Fruit fly (Drosophila melanogaster) whole organism, embryonic: Measurements from ENCODE around the gene ImpL1.

Experiments
- Ada2b ChIP-seq: fragments of 200-800 bp; sonication (Bioruptor generic); IDR thresholded peaks from 2 replicates; pipeline ENCODE4 v1.3.6; 2022; ENCODE audit warnings: missing biosample characterization, missing genetic modification characterization
- C15 ChIP-seq: fragments of 200-800 bp; sonication (Bioruptor generic); IDR thresholded peaks from 3 replicates; pipeline ENCODE4 v1.3.6; 2022; ENCODE audit warnings: missing biosample characterization, missing genetic modification characterization
- CG1024 ChIP-seq: fragments of 200-800 bp; sonication (Bioruptor generic); IDR thresholded peaks from 2 replicates; pipeline ENCODE4 v1.3.6; 2022; ENCODE audit warnings: missing biosample characterization, missing genetic modification characterization
- CG10274 ChIP-seq: fragments of 200-800 bp; sonication (Bioruptor generic); optimal IDR thresholded peaks from 3 replicates; lab custom pipeline; 2017; ENCODE audit warnings: missing biosample characterization, mild to moderate bottlenecking, missing genetic modification characterization
- CG11093 ChIP-seq: fragments of 200-800 bp; sonication (Bioruptor generic); IDR thresholded peaks from 3 replicates; pipeline ENCODE4 v1.3.6; 2022; ENCODE audit warnings: missing biosample characterization, missing genetic modification characterization
- CG11696 ChIP-seq: fragments of 200-800 bp; sonication (Bioruptor generic); IDR thresholded peaks from 2 replicates; pipeline ENCODE4 v1.3.6; 2022; ENCODE audit warnings: missing biosample characterization, missing genetic modification characterization
- CG13123 ChIP-seq: fragments of 200-800 bp; sonication (Bioruptor generic); optimal IDR thresholded peaks from 2 replicates; lab custom pipeline; 2016; ENCODE audit warnings: missing biosample characterization, missing genetic modification characterization
- CG13296 ChIP-seq: fragments of 200-800 bp; sonication (Bioruptor generic); optimal IDR thresholded peaks from 3 replicates; lab custom pipeline; 2018; ENCODE audit warnings: missing biosample characterization, mild to moderate bottlenecking, missing genetic modification characterization
- CG13424 ChIP-seq: fragments of 200-800 bp; sonication (Bioruptor generic); optimal IDR thresholded peaks from 2 replicates; lab custom pipeline; 2019; ENCODE audit warnings: missing biosample characterization, mild to moderate bottlenecking, missing genetic modification characterization, moderate library complexity
- CG14441 ChIP-seq: fragments of 200-800 bp; sonication (Bioruptor generic); IDR thresholded peaks from 2 replicates; pipeline ENCODE4 v1.3.6; 2022; ENCODE audit warnings: missing biosample characterization, missing genetic modification characterization
- CG15269 ChIP-seq: fragments of 200-800 bp; sonication (Bioruptor generic); optimal IDR thresholded peaks from 2 replicates; lab custom pipeline; 2018; ENCODE audit warnings: missing biosample characterization, mild to moderate bottlenecking, missing genetic modification characterization, moderate library complexity
- CG15514 ChIP-seq: fragments of 200-800 bp; sonication (Bioruptor generic); optimal IDR thresholded peaks from 3 replicates; lab custom pipeline; 2017; ENCODE audit warnings: missing biosample characterization, missing genetic modification characterization, mild to moderate bottlenecking, moderate library complexity, missing genetic modification reagents
- CG1602 ChIP-seq: fragments of 200-800 bp; sonication (Bioruptor generic); optimal IDR thresholded peaks from 3 replicates; lab custom pipeline; 2016; ENCODE audit warnings: missing biosample characterization, missing genetic modification characterization
- CG1647 ChIP-seq: fragments of 200-800 bp; sonication (Bioruptor generic); optimal IDR thresholded peaks from 3 replicates; lab custom pipeline; 2016; ENCODE audit warnings: missing biosample characterization, missing genetic modification characterization
- CG17361 ChIP-seq: fragments of 200-800 bp; sonication (Bioruptor generic); IDR thresholded peaks from 3 replicates; pipeline ENCODE4 v1.3.6; 2022; ENCODE audit warnings: missing biosample characterization, missing genetic modification characterization
- CG17612 ChIP-seq: fragments of 200-800 bp; sonication (Bioruptor generic); IDR thresholded peaks from 2 replicates; pipeline ENCODE4 v1.3.6; 2022; ENCODE audit warnings: missing biosample characterization, missing genetic modification characterization
- CG4360 ChIP-seq: fragments of 200-800 bp; sonication (Bioruptor generic); IDR thresholded peaks from 2 replicates; pipeline ENCODE4 v1.3.6; 2022; ENCODE audit warnings: missing biosample characterization, missing genetic modification characterization
- CG4854 ChIP-seq: fragments of 200-800 bp; sonication (Bioruptor generic); optimal IDR thresholded peaks from 2 replicates; lab custom pipeline; 2016; ENCODE audit warnings: missing biosample characterization, missing genetic modification characterization, inconsistent platforms
- CG6689 ChIP-seq: fragments of 200-800 bp; sonication (Bioruptor generic); IDR thresholded peaks from 2 replicates; pipeline ENCODE4 v1.3.6; 2022; ENCODE audit warnings: missing biosample characterization, missing genetic modification characterization
- CG8388 ChIP-seq: fragments of 200-800 bp; sonication (Bioruptor generic); optimal IDR thresholded peaks from 2 replicates; lab custom pipeline; 2019; ENCODE audit warnings: missing biosample characterization, mild to moderate bottlenecking, missing genetic modification characterization, moderate library complexity
- CG8924 ChIP-seq: fragments of 200-800 bp; optimal IDR thresholded peaks from 3 replicates; lab custom pipeline; 2019; ENCODE audit warnings: missing biosample characterization, mild to moderate bottlenecking, missing genetic modification characterization, moderate library complexity
- Dfd ChIP-seq, 2 experiments: fragments of >200 bp; optimal IDR thresholded peaks; 2 replicates each; lab custom pipeline; 2017; ENCODE audit warnings: missing biosample characterization in 2 of 2, missing genetic modification characterization in 2 of 2
- Dip3 ChIP-seq: fragments of 200-800 bp; sonication (Bioruptor generic); optimal IDR thresholded peaks from 3 replicates; lab custom pipeline; 2016; ENCODE audit warnings: missing biosample characterization, missing genetic modification characterization
- E2f1 ChIP-seq: fragments of 200-800 bp; sonication (Bioruptor generic); IDR thresholded peaks from 2 replicates; pipeline ENCODE4 v1.3.6; 2022; ENCODE audit warnings: missing biosample characterization, missing genetic modification characterization
- Elba2 ChIP-seq: fragments of 200-800 bp; sonication (Bioruptor generic); optimal IDR thresholded peaks from 3 replicates; lab custom pipeline; 2016; ENCODE audit warnings: missing biosample characterization, missing genetic modification characterization
- Gug ChIP-seq: fragments of 200-800 bp; sonication (Bioruptor generic); IDR thresholded peaks from 4 replicates; pipeline ENCODE4 v1.3.6; 2022; ENCODE audit warnings: missing biosample characterization, missing genetic modification characterization
- H15 ChIP-seq: fragments of 200-800 bp; sonication (Bioruptor generic); IDR thresholded peaks from 3 replicates; pipeline ENCODE4 v1.3.6; 2022; ENCODE audit warnings: missing biosample characterization, missing genetic modification characterization
- H2.0 ChIP-seq: fragments of 200-800 bp; sonication (Bioruptor generic); IDR thresholded peaks from 2 replicates; pipeline ENCODE4 v1.3.6; 2022; ENCODE audit warnings: missing biosample characterization, missing genetic modification characterization
- HLH4C ChIP-seq: fragments of 200-800 bp; sonication (Bioruptor generic); IDR thresholded peaks from 3 replicates; pipeline ENCODE4 v1.3.6; 2022; ENCODE audit warnings: missing biosample characterization, missing genetic modification characterization; ENCODE audit not compliant: partially characterized antibody
- HmgD ChIP-seq: fragments of 200-800 bp; sonication (Bioruptor generic); optimal IDR thresholded peaks from 3 replicates; lab custom pipeline; 2016; ENCODE audit warnings: missing biosample characterization, missing genetic modification characterization
- Hr51 ChIP-seq, 2 experiments: fragments of 200-800 bp; sonication (Bioruptor generic); optimal IDR thresholded peaks; 2 replicates in 1 of 2; 3 replicates in 1 of 2; lab custom pipeline; 2016 to 2018; ENCODE audit warnings: missing biosample characterization in 2 of 2, missing genetic modification characterization in 2 of 2, mild to moderate bottlenecking in 1 of 2, moderate library complexity in 1 of 2
- Hsf ChIP-seq: fragments of 200-800 bp; sonication (Bioruptor generic); optimal IDR thresholded peaks from 3 replicates; lab custom pipeline; 2016; ENCODE audit warnings: missing biosample characterization, missing genetic modification characterization
- Rx ChIP-seq: fragments of 200-800 bp; sonication (Bioruptor generic); IDR thresholded peaks from 2 replicates; pipeline ENCODE4 v1.3.6; 2022; ENCODE audit warnings: missing biosample characterization, missing genetic modification characterization
- Spps ChIP-seq: fragments of 200-800 bp; sonication (Bioruptor generic); optimal IDR thresholded peaks from 2 replicates; lab custom pipeline; 2018; ENCODE audit warnings: missing biosample characterization, mild to moderate bottlenecking, missing genetic modification characterization
- Ssrp ChIP-seq: fragments of 200-800 bp; sonication (Bioruptor generic); optimal IDR thresholded peaks from 2 replicates; lab custom pipeline; 2018; ENCODE audit warnings: missing biosample characterization, mild to moderate bottlenecking, missing genetic modification characterization, moderate library complexity
- Trl ChIP-seq, 3 experiments: fragments of >200 bp in 2 of 3; fragments of 200-800 bp in 1 of 3; sonication (Bioruptor generic) in 1 of 3; optimal IDR thresholded peaks; 2 replicates in 1 of 3; 3 replicates in 2 of 3; lab custom pipeline; 2016 to 2017; ENCODE audit warnings: missing biosample characterization in 1 of 3, missing genetic modification characterization in 1 of 3
- Usf ChIP-seq: fragments of 200-800 bp; sonication (Bioruptor generic); optimal IDR thresholded peaks from 2 replicates; lab custom pipeline; 2017; ENCODE audit warnings: missing genotype, missing biosample characterization, missing genetic modification characterization
- bowl ChIP-seq: fragments of 200-800 bp; sonication (Bioruptor generic); IDR thresholded peaks from 2 replicates; pipeline ENCODE4 v1.3.6; 2022; ENCODE audit warnings: missing biosample characterization, missing genetic modification characterization
- bsh ChIP-seq, 2 experiments: fragments of 200-800 bp; sonication (Bioruptor generic); optimal IDR thresholded peaks; 2 replicates each; lab custom pipeline; 2017 to 2018; ENCODE audit warnings: mild to moderate bottlenecking in 2 of 2, missing biosample characterization in 2 of 2, missing genetic modification characterization in 2 of 2, moderate library complexity in 1 of 2
- cg ChIP-seq: fragments of 200-800 bp; sonication (Bioruptor generic); optimal IDR thresholded peaks from 3 replicates; lab custom pipeline; 2019; ENCODE audit warnings: missing biosample characterization, mild to moderate bottlenecking, missing genetic modification characterization, moderate library complexity
- crol ChIP-seq: fragments of 200-800 bp; sonication (Bioruptor generic); IDR thresholded peaks from 2 replicates; pipeline ENCODE4 v1.3.6; 2022; ENCODE audit warnings: missing biosample characterization, missing genetic modification characterization
- dan ChIP-seq: fragments of 200-800 bp; sonication (Bioruptor generic); IDR thresholded peaks from 2 replicates; pipeline ENCODE4 v1.3.6; 2022; ENCODE audit warnings: missing biosample characterization, missing genetic modification characterization
- dysf ChIP-seq: fragments of 200-800 bp; sonication (Bioruptor generic); IDR thresholded peaks from 3 replicates; pipeline ENCODE4 v1.3.6; 2022; ENCODE audit warnings: missing biosample characterization, missing genetic modification characterization
- eyg ChIP-seq: fragments of 200-800 bp; sonication (Bioruptor generic); optimal IDR thresholded peaks from 3 replicates; lab custom pipeline; 2016; ENCODE audit warnings: missing biosample characterization, missing genetic modification characterization
- fd96Cb ChIP-seq: fragments of 200-800 bp; sonication (Bioruptor generic); optimal IDR thresholded peaks from 2 replicates; lab custom pipeline; 2018; ENCODE audit warnings: missing biosample characterization, mild to moderate bottlenecking, missing genetic modification characterization, moderate library complexity
- hb ChIP-seq: fragments of 200-800 bp; sonication (Bioruptor generic); IDR thresholded peaks from 3 replicates; pipeline ENCODE4 v1.3.6; 2022; ENCODE audit warnings: missing biosample characterization, missing genetic modification characterization; ENCODE audit not compliant: partially characterized antibody
- mld ChIP-seq: fragments of 200-800 bp; sonication (Bioruptor generic); IDR thresholded peaks from 3 replicates; pipeline ENCODE4 v1.3.6; 2022; ENCODE audit warnings: missing biosample characterization, missing genetic modification characterization; ENCODE audit not compliant: partially characterized antibody
- nmo ChIP-seq: fragments of 200-800 bp; sonication (Bioruptor generic); optimal IDR thresholded peaks from 2 replicates; lab custom pipeline; 2018; ENCODE audit warnings: missing biosample characterization, mild to moderate bottlenecking, missing genetic modification characterization, moderate library complexity
- run ChIP-seq: fragments of 200-800 bp; sonication (Bioruptor generic); optimal IDR thresholded peaks from 3 replicates; lab custom pipeline; 2018; ENCODE audit warnings: missing biosample characterization, mild to moderate bottlenecking, missing genetic modification characterization
- sr ChIP-seq: fragments of 200-800 bp; sonication (Bioruptor generic); IDR thresholded peaks from 3 replicates; pipeline ENCODE4 v1.3.6; 2022; ENCODE audit warnings: missing biosample characterization, missing genetic modification characterization
- stwl ChIP-seq: fragments of 200-800 bp; sonication (Bioruptor generic); optimal IDR thresholded peaks from 3 replicates; lab custom pipeline; 2018; ENCODE audit warnings: missing biosample characterization, mild to moderate bottlenecking, missing genetic modification characterization, moderate library complexity
- tx ChIP-seq: fragments of 200-800 bp; sonication (Bioruptor generic); optimal IDR thresholded peaks from 2 replicates; lab custom pipeline; 2016; ENCODE audit warnings: missing biosample characterization, missing genetic modification characterization

Gene ImpL1

dm6 chr3L:13410999-13411398 lies 28.4 kb downstream of the ImpL1 start (continued):
- peak; percentile 58 for TF ChIP-seq nmo
- peak; percentile 43 for TF ChIP-seq CG1602
- no peak for TF ChIP-seq CG17612 (GFP tag; lab: Robert Waterston, UW)
- no peak for TF ChIP-seq CG6689
- no peak for TF ChIP-seq CG15514
- no peak for TF ChIP-seq Spps (tag; lab: Kevin White, UChicago)
- TF ChIP-seq bsh (GFP tag; optimal IDR thresholded peaks at IDR 0.05; lab: Kevin White, UChicago): peak in 1 of 2 experiments; percentile 16
- no peak for TF ChIP-seq Trl (optimal IDR thresholded peaks at IDR 0.05; lab: Kevin White, UChicago)
- TF ChIP-seq Trl (GFP tag; optimal IDR thresholded peaks at IDR 0.05; lab: Kevin White, UChicago): peak; percentile 1
- TF ChIP-seq CG1647 (GFP tag; lab: Kevin White, UChicago): peak; percentile 20
- no peak for TF ChIP-seq HLH4C (GFP tag; lab: Robert Waterston, UW)
- peak; percentile 14 for TF ChIP-seq Dip3
- TF ChIP-seq CG4360: no peak
- no peak for TF ChIP-seq crol
- no peak for TF ChIP-seq C15 (GFP tag; lab: Robert Waterston, UW)
- TF ChIP-seq CG8388 (GFP tag; lab: Kevin White, UChicago): peak; percentile 16
- TF ChIP-seq bowl (GFP tag; lab: Robert Waterston, UW): no peak
- no peak for TF ChIP-seq CG15269 (tag; lab: Kevin White, UChicago)
- TF ChIP-seq tx: no peak
- TF ChIP-seq CG13424 (tag; lab: Kevin White, UChicago): peak; percentile 7
- TF ChIP-seq Hr51 (GFP tag; optimal IDR thresholded peaks at IDR 0.05; lab: Kevin White, UChicago): no peak
- TF ChIP-seq dan (GFP tag; lab: Robert Waterston, UW): no peak
- no peak for TF ChIP-seq CG11093 (GFP tag; lab: Robert Waterston, UW)
- no peak for TF ChIP-seq eyg
- no peak for TF ChIP-seq E2f1
- TF ChIP-seq CG8924: no peak
- peak; percentile 42; the same call in 2 of the 3 replicates for TF ChIP-seq CG17361 (GFP tag; lab: Robert Waterston, UW)
- TF ChIP-seq Dfd (GFP tag; optimal IDR thresholded peaks at IDR 0.05; lab: Kevin White, UChicago): no peak
- peak; percentile 61 for TF ChIP-seq stwl (tag; lab: Kevin White, UChicago)
- TF ChIP-seq Ssrp (tag; lab: Kevin White, UChicago): no peak
- TF ChIP-seq H2.0: no peak
- TF ChIP-seq Usf (GFP tag; lab: Kevin White, UChicago): no peak
- no peak for TF ChIP-seq fd96Cb (tag; lab: Kevin White, UChicago)
- no peak for TF ChIP-seq CG11696
- no peak for TF ChIP-seq run
- TF ChIP-seq Gug (GFP tag; lab: Robert Waterston, UW): 0 out of 4 replicates have a peak, but pooled peaks have one; percentile 16
- TF ChIP-seq dysf: no peak
- TF ChIP-seq CG13123 (GFP tag; lab: Kevin White, UChicago): no peak
- TF ChIP-seq HmgD (GFP tag; lab: Kevin White, UChicago): no peak
- TF ChIP-seq CG14441: no peak
- TF ChIP-seq Rx (GFP tag; lab: Robert Waterston, UW): no peak
- no peak for TF ChIP-seq CG1024 (GFP tag; lab: Robert Waterston, UW)
- TF ChIP-seq CG4854 (GFP tag; lab: Kevin White, UChicago): no peak
- TF ChIP-seq CG13296 (GFP tag; lab: Kevin White, UChicago): no peak
- no peak for TF ChIP-seq hb (GFP tag; lab: Robert Waterston, UW)
- TF ChIP-seq Hsf (GFP tag; lab: Kevin White, UChicago): peak; percentile 50
- TF ChIP-seq CG10274 (GFP tag; lab: Kevin White, UChicago): no peak
- peak; percentile 97 for TF ChIP-seq Elba2
- TF ChIP-seq H15: 0 out of 3 replicates have a peak, but pooled peaks have one; percentile 9
- TF ChIP-seq cg (GFP tag; lab: Kevin White, UChicago): no peak
- no peak for TF ChIP-seq sr (GFP tag; lab: Robert Waterston, UW)
- no peak for TF ChIP-seq mld
- no peak for TF ChIP-seq Ada2b (GFP tag; lab: Robert Waterston, UW)
